In the genomic region with DNA sequence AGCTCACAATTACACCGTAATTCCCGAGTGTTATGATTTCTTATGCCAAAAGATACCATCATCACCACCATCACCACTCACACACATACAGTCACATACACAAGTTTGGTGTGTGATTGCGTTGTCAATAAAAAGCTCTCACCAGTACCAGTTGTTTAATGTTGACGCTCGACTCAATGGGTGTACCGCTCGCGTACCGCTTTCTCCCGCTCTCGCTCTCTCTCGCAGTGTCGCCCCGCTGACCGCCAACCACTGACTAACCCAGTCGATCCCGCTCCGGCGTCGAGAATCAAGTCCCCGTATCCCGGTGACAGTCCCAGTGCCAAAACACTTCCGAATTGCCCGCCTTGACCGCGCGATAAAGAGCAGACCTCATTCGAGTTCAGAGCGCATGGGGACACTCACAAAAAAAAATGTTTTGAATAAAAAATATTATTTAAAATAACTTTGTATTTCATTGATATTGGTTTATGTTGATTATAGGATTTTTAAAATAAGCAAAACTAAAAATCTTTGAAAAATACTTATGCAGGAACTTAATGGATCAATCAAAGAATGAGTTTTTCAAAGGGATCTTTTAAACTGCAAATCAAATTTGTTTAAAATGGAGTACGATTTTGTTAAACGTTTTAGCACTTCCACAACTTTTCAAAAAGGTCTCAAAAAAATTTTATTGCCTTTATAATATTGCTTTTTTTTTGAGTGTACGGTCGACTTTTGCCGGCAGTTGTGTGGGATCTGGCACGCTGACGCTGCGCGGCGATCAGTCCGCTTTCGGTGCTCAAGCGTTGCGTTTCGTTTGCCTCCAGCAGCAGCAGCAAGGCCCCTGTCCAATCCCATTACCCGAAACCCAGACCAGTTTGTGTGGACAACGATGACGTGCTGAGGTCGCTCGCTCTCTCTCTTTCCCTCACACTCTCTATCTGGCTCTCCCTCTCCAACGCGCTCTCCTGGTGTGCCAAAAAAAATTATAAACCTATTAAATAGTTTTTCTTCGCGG, we compare ENCODE assay signal across 1 fruit fly cellular context.
TF ChIP-seq lines count a peak whose summit lies in the region.

Gene Dic1 (plus strand): TSS at position 764 of the 1,000 bp plus-strand sequence.

TF ChIP-seq in whole organism, embryonic, 481 proteins besides CTCF, POLR2A, EP300 and RAD21 (continued from another document and continues in another):
- peak; percentile 92 for TF ChIP-seq mam (GFP tag; optimal IDR thresholded peaks at IDR 0.05; lab: Kevin White, UChicago)
- TF ChIP-seq CG32772 (GFP tag; IDR thresholded peaks at IDR 0.05; lab: Robert Waterston, UW), result peak; percentile 75
- no peak for TF ChIP-seq knrl (GFP tag; IDR thresholded peaks at IDR 0.05; lab: Robert Waterston, UW; ENCODE audit: partially characterized antibody)
- TF ChIP-seq Xbp1 (GFP tag; optimal IDR thresholded peaks at IDR 0.05; lab: Kevin White, UChicago), result peak; percentile 97
- peak; percentile 61; the same call in 1 of the 2 replicates for TF ChIP-seq CG8765 (GFP tag; IDR thresholded peaks at IDR 0.05; lab: Robert Waterston, UW)
- TF ChIP-seq Hr3 (GFP tag; optimal IDR thresholded peaks at IDR 0.05; lab: Kevin White, UChicago), result peak; percentile 96
- TF ChIP-seq CG7963 (GFP tag; IDR thresholded peaks at IDR 0.05; lab: Robert Waterston, UW; ENCODE audit: partially characterized antibody), result no peak; the same call in 2 of the 3 replicates
- TF ChIP-seq abd-A (tag; optimal IDR thresholded peaks at IDR 0.05; lab: Kevin White, UChicago), result peak; percentile 64
- peak; percentile 96 for TF ChIP-seq Ptx1 (GFP tag; IDR thresholded peaks at IDR 0.05; lab: Robert Waterston, UW)
- TF ChIP-seq en (GFP tag; optimal IDR thresholded peaks at IDR 0.05; lab: Kevin White, UChicago), result peak; percentile 76
- peak; percentile 72 for TF ChIP-seq Awh (GFP tag; IDR thresholded peaks at IDR 0.05; lab: Robert Waterston, UW)
- TF ChIP-seq jigr1 (GFP tag; IDR thresholded peaks at IDR 0.05; lab: Robert Waterston, UW), result peak; percentile 86
- peak; percentile 83 to 93 for TF ChIP-seq Pdp1 (GFP tag; optimal IDR thresholded peaks at IDR 0.05; lab: Kevin White, UChicago)
- peak; percentile 96 for TF ChIP-seq sqz (GFP tag; optimal IDR thresholded peaks at IDR 0.05; lab: Kevin White, UChicago)
- TF ChIP-seq dm (GFP tag; optimal IDR thresholded peaks at IDR 0.05; lab: Kevin White, UChicago), result peak; percentile 84
- TF ChIP-seq psq (GFP tag; optimal IDR thresholded peaks at IDR 0.05; lab: Kevin White, UChicago), result peak; percentile 87
- no peak for TF ChIP-seq pan (optimal IDR thresholded peaks at IDR 0.05; lab: Kevin White, UChicago)
- TF ChIP-seq pan (GFP tag; optimal IDR thresholded peaks at IDR 0.05 in 1 of 2, IDR thresholded peaks at IDR 0.05 in 1 of 2), result peak in 1 of 2 experiments; percentile 93
- peak; percentile 91 for TF ChIP-seq Mad (GFP tag; optimal IDR thresholded peaks at IDR 0.05; lab: Kevin White, UChicago)
- peak; percentile 95 for TF ChIP-seq Fer2 (tag; optimal IDR thresholded peaks at IDR 0.05; lab: Kevin White, UChicago)
- TF ChIP-seq CG12104 (GFP tag; optimal IDR thresholded peaks at IDR 0.05; lab: Kevin White, UChicago), result peak; percentile 99
- TF ChIP-seq Dref (GFP tag; IDR thresholded peaks at IDR 0.05; lab: Robert Waterston, UW), result no peak
- peak; percentile 79 for TF ChIP-seq CG10959 (GFP tag; IDR thresholded peaks at IDR 0.05; lab: Robert Waterston, UW)
- peak; percentile 95 for TF ChIP-seq D19B (GFP tag; optimal IDR thresholded peaks at IDR 0.05; lab: Kevin White, UChicago)
- TF ChIP-seq CG6813 (GFP tag; optimal IDR thresholded peaks at IDR 0.05; lab: Kevin White, UChicago), result peak; percentile 93
- TF ChIP-seq CG30403 (GFP tag; optimal IDR thresholded peaks at IDR 0.05; lab: Kevin White, UChicago), result peak; percentile 98
- peak; percentile 82 for TF ChIP-seq ssp (GFP tag; IDR thresholded peaks at IDR 0.05; lab: Robert Waterston, UW)
- peak; percentile 92 for TF ChIP-seq CG7372 (GFP tag; IDR thresholded peaks at IDR 0.05; lab: Robert Waterston, UW)
- TF ChIP-seq cas (GFP tag; IDR thresholded peaks at IDR 0.05; lab: Robert Waterston, UW), result peak; percentile 70
- peak; percentile 96 for TF ChIP-seq Chrac-16 (GFP tag; optimal IDR thresholded peaks at IDR 0.05; lab: Kevin White, UChicago)
- no peak; the same call in 2 of the 3 replicates for TF ChIP-seq z (GFP tag; IDR thresholded peaks at IDR 0.05; lab: Robert Waterston, UW)
- TF ChIP-seq CG13775 (GFP tag; optimal IDR thresholded peaks at IDR 0.05; lab: Kevin White, UChicago), result peak; percentile 98
- peak; percentile 65 for TF ChIP-seq TFAM (GFP tag; optimal IDR thresholded peaks at IDR 0.05; lab: Kevin White, UChicago)
- TF ChIP-seq CG18476 (GFP tag; optimal IDR thresholded peaks at IDR 0.05; lab: Kevin White, UChicago), result peak; percentile 95
- TF ChIP-seq wek (GFP tag; optimal IDR thresholded peaks at IDR 0.05; lab: Kevin White, UChicago), result peak; percentile 49
- TF ChIP-seq Atf-2 (GFP tag; optimal IDR thresholded peaks at IDR 0.05; lab: Kevin White, UChicago), result peak; percentile 92
- TF ChIP-seq ro (GFP tag; IDR thresholded peaks at IDR 0.05; lab: Robert Waterston, UW), result peak; percentile 74
- TF ChIP-seq Hand (GFP tag; optimal IDR thresholded peaks at IDR 0.05; lab: Kevin White, UChicago), result peak; percentile 94
- no peak for TF ChIP-seq sim (GFP tag; IDR thresholded peaks at IDR 0.05; lab: Robert Waterston, UW)
- peak; percentile 80 for TF ChIP-seq CG17186 (GFP tag; optimal IDR thresholded peaks at IDR 0.05; lab: Kevin White, UChicago)
- TF ChIP-seq Drgx (GFP tag; IDR thresholded peaks at IDR 0.05; lab: Robert Waterston, UW), result peak; percentile 91
- peak; percentile 97 for TF ChIP-seq PHDP (tag; optimal IDR thresholded peaks at IDR 0.05; lab: Kevin White, UChicago)
- TF ChIP-seq Bdp1 (GFP tag; optimal IDR thresholded peaks at IDR 0.05; lab: Kevin White, UChicago), result peak; percentile 85
- TF ChIP-seq dpn (GFP tag; optimal IDR thresholded peaks at IDR 0.05; lab: Kevin White, UChicago), result peak; percentile 93 to 95
- peak; percentile 85 for TF ChIP-seq ttk (GFP tag; IDR thresholded peaks at IDR 0.05; lab: Robert Waterston, UW)
- no peak for TF ChIP-seq pita (GFP tag; optimal IDR thresholded peaks at IDR 0.05; lab: Kevin White, UChicago)
- peak; percentile 82 for TF ChIP-seq CG4404 (GFP tag; IDR thresholded peaks at IDR 0.05; lab: Robert Waterston, UW)
- peak; percentile 98 for TF ChIP-seq BtbVII (GFP tag; optimal IDR thresholded peaks at IDR 0.05; lab: Kevin White, UChicago)
- peak; percentile 96 for TF ChIP-seq CG8388 (GFP tag; optimal IDR thresholded peaks at IDR 0.05; lab: Kevin White, UChicago)
- peak; percentile 85 to 96 for TF ChIP-seq bsh (GFP tag; optimal IDR thresholded peaks at IDR 0.05; lab: Kevin White, UChicago)
- peak; percentile 65; the same call in 2 of the 3 replicates for TF ChIP-seq C15 (GFP tag; IDR thresholded peaks at IDR 0.05; lab: Robert Waterston, UW)
- TF ChIP-seq CG34224 (GFP tag; IDR thresholded peaks at IDR 0.05; lab: Robert Waterston, UW; ENCODE audit: partially characterized antibody), result 0 out of 3 replicates have a peak, but pooled peaks have one; percentile 10
- TF ChIP-seq zen (tag; optimal IDR thresholded peaks at IDR 0.05; lab: Kevin White, UChicago), result peak; percentile 93
- TF ChIP-seq fd64A (GFP tag; optimal IDR thresholded peaks at IDR 0.05; lab: Kevin White, UChicago), result peak; percentile 18
- peak; percentile 95 for TF ChIP-seq unpg (GFP tag; optimal IDR thresholded peaks at IDR 0.05; lab: Kevin White, UChicago)
- peak; percentile 91 to 98 for TF ChIP-seq Hr51 (GFP tag; optimal IDR thresholded peaks at IDR 0.05; lab: Kevin White, UChicago)
- TF ChIP-seq CG10543 (GFP tag; optimal IDR thresholded peaks at IDR 0.05; lab: Kevin White, UChicago), result peak; percentile 98
- peak; percentile 87 for TF ChIP-seq CG4854 (GFP tag; optimal IDR thresholded peaks at IDR 0.05; lab: Kevin White, UChicago)
- peak; percentile 94 for TF ChIP-seq CG3847 (GFP tag; IDR thresholded peaks at IDR 0.05; lab: Robert Waterston, UW)
- TF ChIP-seq Hr39 (optimal IDR thresholded peaks at IDR 0.05; lab: Kevin White, UChicago), result no peak
- TF ChIP-seq crc (GFP tag; optimal IDR thresholded peaks at IDR 0.05; lab: Kevin White, UChicago), result peak; percentile 75
- TF ChIP-seq toy (GFP tag; IDR thresholded peaks at IDR 0.05; lab: Robert Waterston, UW), result peak; percentile 83
- TF ChIP-seq scrt (GFP tag; optimal IDR thresholded peaks at IDR 0.05; lab: Kevin White, UChicago), result peak; percentile 96
- TF ChIP-seq yki (optimal IDR thresholded peaks at IDR 0.05; lab: Kevin White, UChicago), result peak; percentile 45
- TF ChIP-seq CG2889 (GFP tag; IDR thresholded peaks at IDR 0.05; lab: Robert Waterston, UW), result peak; percentile 79
- peak; percentile 98 for TF ChIP-seq fd96Cb (tag; optimal IDR thresholded peaks at IDR 0.05; lab: Kevin White, UChicago)
- TF ChIP-seq gro (GFP tag; optimal IDR thresholded peaks at IDR 0.05; lab: Kevin White, UChicago), result peak; percentile 71
- TF ChIP-seq CG1024 (GFP tag; IDR thresholded peaks at IDR 0.05; lab: Robert Waterston, UW), result peak; percentile 77
- TF ChIP-seq CG10979 (tag; optimal IDR thresholded peaks at IDR 0.05; lab: Kevin White, UChicago), result peak; percentile 99
- peak; percentile 92 for TF ChIP-seq CG5180 (GFP tag; optimal IDR thresholded peaks at IDR 0.05; lab: Kevin White, UChicago)
- peak; percentile 93 for TF ChIP-seq YL-1 (GFP tag; optimal IDR thresholded peaks at IDR 0.05; lab: Kevin White, UChicago)
- no peak for TF ChIP-seq ash1 (GFP tag; optimal IDR thresholded peaks at IDR 0.05; lab: Kevin White, UChicago)
- peak; percentile 89 for TF ChIP-seq pum (GFP tag; optimal IDR thresholded peaks at IDR 0.05; lab: Kevin White, UChicago)
- no peak for TF ChIP-seq CG7745 (tag; optimal IDR thresholded peaks at IDR 0.05; lab: Kevin White, UChicago)
- TF ChIP-seq Meics (GFP tag; optimal IDR thresholded peaks at IDR 0.05; lab: Kevin White, UChicago), result peak; percentile 98
- no peak for TF ChIP-seq unc-4 (GFP tag; IDR thresholded peaks at IDR 0.05; lab: Robert Waterston, UW; ENCODE audit: partially characterized antibody)
- no peak for TF ChIP-seq Sin3A (optimal IDR thresholded peaks at IDR 0.05; lab: Kevin White, UChicago)
- TF ChIP-seq ERR (GFP tag; optimal IDR thresholded peaks at IDR 0.05; lab: Kevin White, UChicago), result peak; percentile 32
- TF ChIP-seq ems (GFP tag; optimal IDR thresholded peaks at IDR 0.05; lab: Kevin White, UChicago), result peak; percentile 82
- peak; percentile 95 for TF ChIP-seq CG17385 (GFP tag; optimal IDR thresholded peaks at IDR 0.05; lab: Kevin White, UChicago)
- peak; percentile 89 for TF ChIP-seq CG14441 (GFP tag; IDR thresholded peaks at IDR 0.05; lab: Robert Waterston, UW)
- TF ChIP-seq HLH3B (GFP tag; IDR thresholded peaks at IDR 0.05; lab: Robert Waterston, UW), result peak; percentile 94
- peak; percentile 69 for TF ChIP-seq gt (GFP tag; IDR thresholded peaks at IDR 0.05; lab: Robert Waterston, UW)
- TF ChIP-seq BEAF-32 (GFP tag; optimal IDR thresholded peaks at IDR 0.05; lab: Kevin White, UChicago), result no peak
- peak; percentile 98 for TF ChIP-seq dmrt99B (tag; optimal IDR thresholded peaks at IDR 0.05; lab: Kevin White, UChicago)
- TF ChIP-seq CG3407 (GFP tag; optimal IDR thresholded peaks at IDR 0.05; lab: Kevin White, UChicago), result peak; percentile 93
- TF ChIP-seq Abd-B (GFP tag; optimal IDR thresholded peaks at IDR 0.05; lab: Kevin White, UChicago), result peak; percentile 96
- peak; percentile 74 for TF ChIP-seq btn (GFP tag; optimal IDR thresholded peaks at IDR 0.05; lab: Kevin White, UChicago)
- peak; percentile 99 for TF ChIP-seq CG2678 (tag; optimal IDR thresholded peaks at IDR 0.05; lab: Kevin White, UChicago)
- peak; percentile 93 for TF ChIP-seq CG18764 (GFP tag; optimal IDR thresholded peaks at IDR 0.05; lab: Kevin White, UChicago)
- TF ChIP-seq CG6175 (GFP tag; IDR thresholded peaks at IDR 0.05; lab: Robert Waterston, UW), result peak; percentile 85
- TF ChIP-seq CG11247 (GFP tag; IDR thresholded peaks at IDR 0.05; lab: Robert Waterston, UW), result peak; percentile 85
- TF ChIP-seq Atf6 (GFP tag; IDR thresholded peaks at IDR 0.05; lab: Robert Waterston, UW), result peak; percentile 95
- TF ChIP-seq CG1602 (GFP tag; optimal IDR thresholded peaks at IDR 0.05; lab: Kevin White, UChicago), result peak; percentile 96
- peak; percentile 74 for TF ChIP-seq CG14667 (GFP tag; IDR thresholded peaks at IDR 0.05; lab: Robert Waterston, UW)
- TF ChIP-seq CG13296 (GFP tag; optimal IDR thresholded peaks at IDR 0.05; lab: Kevin White, UChicago), result peak; percentile 98
- TF ChIP-seq pzg (GFP tag; optimal IDR thresholded peaks at IDR 0.05; lab: Kevin White, UChicago), result no peak
- peak; percentile 63; the same call in 1 of the 2 replicates for TF ChIP-seq Dip2 (GFP tag; IDR thresholded peaks at IDR 0.05; lab: Robert Waterston, UW)
- TF ChIP-seq bcd (GFP tag; optimal IDR thresholded peaks at IDR 0.05; lab: Kevin White, UChicago), result peak; percentile 99
- TF ChIP-seq Camta (GFP tag; optimal IDR thresholded peaks at IDR 0.05; lab: Kevin White, UChicago), result peak; percentile 95
- peak; percentile 82 for TF ChIP-seq B-H1 (GFP tag; IDR thresholded peaks at IDR 0.05; lab: Robert Waterston, UW)
- peak; percentile 86 for TF ChIP-seq shn (GFP tag; optimal IDR thresholded peaks at IDR 0.05; lab: Kevin White, UChicago)
- TF ChIP-seq dmrt11E (tag; optimal IDR thresholded peaks at IDR 0.05; lab: Kevin White, UChicago), result peak; percentile 90
- peak; percentile 82 for TF ChIP-seq repo (GFP tag; optimal IDR thresholded peaks at IDR 0.05; lab: Kevin White, UChicago)
- TF ChIP-seq nerfin-2 (GFP tag; IDR thresholded peaks at IDR 0.05; lab: Robert Waterston, UW; ENCODE audit: partially characterized antibody), result no peak
- TF ChIP-seq ATbp (GFP tag; optimal IDR thresholded peaks at IDR 0.05; lab: Kevin White, UChicago), result peak; percentile 96
- TF ChIP-seq Dll (GFP tag; IDR thresholded peaks at IDR 0.05; lab: Robert Waterston, UW; ENCODE audit: partially characterized antibody), result 0 out of 4 replicates have a peak, but pooled peaks have one; percentile 30
- peak; percentile 78 for TF ChIP-seq NC2α (GFP tag; optimal IDR thresholded peaks at IDR 0.05; lab: Kevin White, UChicago)
- peak; percentile 97 for TF ChIP-seq NfI (GFP tag; optimal IDR thresholded peaks at IDR 0.05; lab: Kevin White, UChicago)
- TF ChIP-seq CG7839 (tag; optimal IDR thresholded peaks at IDR 0.05; lab: Kevin White, UChicago), result peak; percentile 98
- TF ChIP-seq hbn (GFP tag; IDR thresholded peaks at IDR 0.05; lab: Robert Waterston, UW; ENCODE audit: partially characterized antibody), result no peak
- peak; percentile 98 for TF ChIP-seq Fer1 (GFP tag; optimal IDR thresholded peaks at IDR 0.05; lab: Kevin White, UChicago)
- TF ChIP-seq Med (GFP tag; lab: Kevin White, UChicago), result peak; percentile 98
- TF ChIP-seq CrebB (tag; optimal IDR thresholded peaks at IDR 0.05; lab: Kevin White, UChicago), result peak; percentile 73
- TF ChIP-seq CG10147 (GFP tag; optimal IDR thresholded peaks at IDR 0.05; lab: Kevin White, UChicago), result peak; percentile 98
- peak; percentile 74; the same call in 1 of the 2 replicates for TF ChIP-seq Gsc (GFP tag; IDR thresholded peaks at IDR 0.05; lab: Robert Waterston, UW)
- TF ChIP-seq aop (GFP tag; IDR thresholded peaks at IDR 0.05; lab: Robert Waterston, UW), result peak; percentile 90
